Worm (Caenorhabditis elegans) whole organism, L2 larva: ENCODE results near the gene fem-1.
"Not testable (repeated sequence)": the region's sequence is repeated elsewhere in the genome, so short reads cannot be mapped to it uniquely, and the experiment has no call there.

Experiments used
- alr-1 ChIP-seq: fragments of 150-350 bp; optimal IDR thresholded peaks from 2 replicates; lab custom pipeline; 2014; ENCODE audit warnings: missing biosample characterization, missing genetic modification characterization
- egl-27 ChIP-seq: sonication (generic microtip); optimal IDR thresholded peaks from 3 replicates; lab custom pipeline; 2017; ENCODE audit warnings: missing biosample characterization, missing genetic modification reagents, missing genetic modification characterization
- skn-1 ChIP-seq: sonication (generic microtip); optimal IDR thresholded peaks from 2 replicates; lab custom pipeline; 2017; ENCODE audit warnings: missing biosample characterization, missing genetic modification characterization

fem-1 gene

ce11 chrIV:5486208-5486731 lies 51.5 kb downstream of the fem-1 start, which contains the start of the genes snpc-3.1 and puf-7:
Gene snpc-3.1 (minus strand): TSS chrIV:5486258.
Gene puf-7 (plus strand): TSS chrIV:5486713.
- not testable (repeated sequence) for TF ChIP-seq alr-1, skn-1, egl-27 (tag; lab: Kevin White, UChicago)
- TF ChIP-seq, all 48 proteins: peak for 0; not testable (repeated sequence) for 48
